Worm (Caenorhabditis elegans): ENCODE data around the gene cht-3.

cht-3 gene

DNA sequence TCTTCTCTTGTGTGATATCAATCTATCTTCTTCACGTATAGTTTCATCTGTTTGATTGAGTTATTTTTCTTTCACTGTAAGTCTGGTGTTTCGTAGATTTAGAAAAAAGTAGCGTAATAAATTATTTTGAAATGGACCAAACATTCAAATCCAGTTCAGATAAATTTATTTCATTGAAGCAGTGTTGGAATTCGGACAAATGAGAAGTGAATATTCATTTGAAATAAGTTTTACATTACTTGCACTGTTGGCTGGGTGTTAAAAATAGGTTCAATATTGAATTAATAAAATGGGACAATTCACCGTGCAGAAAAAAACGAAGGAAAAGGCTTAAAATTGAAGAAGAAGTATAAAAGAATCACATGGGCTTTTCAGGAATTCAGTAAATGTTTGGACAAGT, 24.8 kb upstream of the cht-3 start:
- TF ChIP-seq ceh-34 (tag; optimal IDR thresholded peaks at IDR 0.05), result no peak
- TF ChIP-seq unc-86 (tag; optimal IDR thresholded peaks at IDR 0.05), result no peak
- no peak for TF ChIP-seq lin-11 (tag; optimal IDR thresholded peaks at IDR 0.05)
- no peak for TF ChIP-seq dve-1 (tag; optimal IDR thresholded peaks at IDR 0.05)
- no peak for TF ChIP-seq lim-6 (tag; optimal IDR thresholded peaks at IDR 0.05)
- TF ChIP-seq elt-2 (tag; optimal IDR thresholded peaks at IDR 0.05), result no peak
- TF ChIP-seq syd-9 (tag; optimal IDR thresholded peaks at IDR 0.05), result no peak
- TF ChIP-seq gmeb-2 (tag; optimal IDR thresholded peaks at IDR 0.05), result no peak

DNA sequence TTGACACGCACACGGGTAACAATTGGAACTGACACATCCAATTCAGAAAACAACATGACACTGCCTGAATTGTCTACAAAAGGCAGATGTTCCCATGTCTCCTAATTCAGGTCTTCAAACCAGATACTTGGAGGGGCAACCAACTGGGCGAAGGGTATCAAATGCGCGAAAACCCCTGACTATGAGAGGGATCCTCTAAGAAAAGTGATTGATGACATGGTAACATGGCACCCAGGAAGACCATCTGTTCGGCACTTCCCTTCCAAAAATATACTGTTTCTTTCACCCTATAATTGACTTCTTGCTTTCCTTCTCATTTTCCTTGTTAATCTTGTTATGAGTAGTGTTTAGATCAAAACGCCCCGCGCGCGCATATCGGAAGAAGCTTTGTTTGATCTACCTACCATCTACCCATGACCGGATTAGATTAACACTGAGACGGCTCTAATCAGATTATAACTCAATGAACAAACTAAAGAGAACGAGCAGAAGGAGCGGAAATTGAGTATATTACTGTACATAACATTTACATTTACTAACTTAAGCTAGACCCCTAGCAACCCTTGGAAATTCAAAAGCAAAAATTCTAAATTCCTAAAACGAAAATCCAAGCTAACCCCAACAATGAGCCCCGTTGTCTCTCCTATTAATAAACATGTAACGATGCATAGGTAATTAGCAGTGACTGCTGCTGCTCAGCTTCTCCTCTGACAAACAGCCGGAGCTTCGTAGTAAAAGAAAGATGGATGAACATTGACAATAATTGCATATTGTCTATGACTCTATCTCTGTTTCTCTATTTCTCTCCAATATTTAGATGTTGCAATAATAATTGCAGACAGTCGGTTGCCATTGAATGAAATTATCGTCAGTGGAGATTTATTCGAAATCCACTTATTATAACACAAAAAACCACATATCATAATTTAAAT, 18.7 kb upstream of the cht-3 start:
- TF ChIP-seq ceh-31 (tag; optimal IDR thresholded peaks at IDR 0.05), result peak; percentile 32
- TF ChIP-seq ama-1 (optimal IDR thresholded peaks at IDR 0.05), result no peak
- no peak for TF ChIP-seq unc-3 (GFP tag; conservative IDR thresholded peaks at IDR 0.05)
- no peak for TF ChIP-seq unc-3 (tag; optimal IDR thresholded peaks at IDR 0.05)
- TF ChIP-seq syd-9 (tag; optimal IDR thresholded peaks at IDR 0.05), result no peak
- TF ChIP-seq ceh-22 (tag; optimal IDR thresholded peaks at IDR 0.05), result no peak
- TF ChIP-seq pha-2 (tag; optimal IDR thresholded peaks at IDR 0.05), result peak; percentile 12
- no peak for TF ChIP-seq unc-86 (tag; optimal IDR thresholded peaks at IDR 0.05)
- TF ChIP-seq pax-1 (tag; optimal IDR thresholded peaks at IDR 0.05), result peak; percentile 91
- peak; percentile 67 for TF ChIP-seq unc-55 (GFP tag; optimal IDR thresholded peaks at IDR 0.05)

DNA sequence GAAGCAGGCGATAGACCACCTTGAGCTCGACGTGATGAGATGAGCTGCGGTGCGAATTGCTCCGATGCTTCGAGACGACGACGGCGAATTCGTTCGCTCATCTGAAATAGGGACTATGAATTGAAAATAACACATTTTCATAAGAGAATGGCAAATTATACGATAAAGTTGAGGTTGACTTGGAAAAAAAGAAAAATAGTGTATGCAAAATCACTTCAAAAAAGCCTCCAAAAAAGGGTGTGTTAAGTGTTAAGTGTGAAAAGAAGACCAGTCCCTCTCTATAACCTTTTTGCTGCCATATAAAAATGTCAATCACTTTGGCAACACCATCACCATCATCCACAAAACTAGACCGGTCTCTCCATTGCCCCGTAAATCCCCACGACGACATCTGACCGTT, 16.6 kb upstream of the cht-3 start, which contains the start of gene prkl-1:
Gene prkl-1 (minus strand): TSS at position 101 of the 400 bp plus-strand sequence.
- TF ChIP-seq Y22D7AL.16 (tag; optimal IDR thresholded peaks at IDR 0.05) (no peak), mec-3 (tag; optimal IDR thresholded peaks at IDR 0.05; ENCODE audit: borderline replicate concordance) (no peak), unc-86 (tag; optimal IDR thresholded peaks at IDR 0.05) (no peak), ceh-34 (tag; optimal IDR thresholded peaks at IDR 0.05) (no peak), lim-6 (tag; optimal IDR thresholded peaks at IDR 0.05) (no peak), che-1 (tag; optimal IDR thresholded peaks at IDR 0.05) (no peak), pat-9 (tag; optimal IDR thresholded peaks at IDR 0.05) (no peak)

DNA sequence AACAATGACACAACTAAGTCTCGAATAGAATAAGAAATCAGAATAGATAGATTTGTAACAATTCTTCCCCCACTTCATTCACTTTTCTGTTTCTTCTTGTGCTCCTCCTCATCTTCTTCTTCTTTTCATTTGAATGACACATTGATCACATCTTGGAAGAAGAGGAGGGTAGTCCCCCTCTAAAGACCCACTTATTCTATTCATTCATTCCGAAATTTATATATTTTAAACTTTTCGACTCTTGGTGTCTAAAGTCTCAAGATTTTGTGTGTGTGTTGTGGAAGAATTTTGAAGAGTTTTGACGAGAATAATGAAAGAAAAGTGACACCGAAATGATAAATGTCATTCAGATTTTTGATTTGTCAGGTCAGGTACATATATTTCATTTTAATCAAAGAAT, 12.4 kb upstream of the cht-3 start:
- TF ChIP-seq elt-2 (tag; optimal IDR thresholded peaks at IDR 0.05) (no peak), unc-55 (GFP tag; optimal IDR thresholded peaks at IDR 0.05) (peak; percentile 74), eyg-1 (tag; optimal IDR thresholded peaks at IDR 0.05) (no peak), madf-2 (tag; optimal IDR thresholded peaks at IDR 0.05) (no peak), pros-1 (tag; optimal IDR thresholded peaks at IDR 0.05) (no peak), tbx-7 (tag; optimal IDR thresholded peaks at IDR 0.05) (no peak), nhr-11 (tag; optimal IDR thresholded peaks at IDR 0.05) (no peak), sdc-2 (tag; optimal IDR thresholded peaks at IDR 0.05) (no peak)

DNA sequence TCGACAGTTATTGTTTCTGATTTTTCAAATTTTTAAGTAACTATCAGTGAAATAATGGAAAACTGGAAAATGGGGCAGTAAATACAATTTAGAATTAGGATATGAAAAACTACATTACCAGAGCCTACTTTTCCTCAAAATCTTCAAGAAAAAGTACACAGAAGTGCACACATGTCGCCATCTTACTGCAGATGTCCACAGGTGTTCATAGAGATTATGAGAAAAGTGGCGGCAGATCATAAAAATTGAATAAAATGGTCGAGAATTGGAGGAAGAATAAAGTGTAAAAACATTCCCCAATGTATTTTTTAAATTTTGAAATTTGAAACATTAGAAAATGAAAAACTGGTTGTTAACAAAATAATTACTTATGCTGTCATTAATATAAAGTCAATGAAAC, 5.5 kb upstream of the cht-3 start:
- TF ChIP-seq nhr-232 (tag; optimal IDR thresholded peaks at IDR 0.05), result no peak
- no peak for TF ChIP-seq syd-9 (tag; optimal IDR thresholded peaks at IDR 0.05)
- no peak for TF ChIP-seq ceh-48 (tag; optimal IDR thresholded peaks at IDR 0.05)
- no peak for TF ChIP-seq elt-4 (tag; optimal IDR thresholded peaks at IDR 0.05)
- TF ChIP-seq ceh-18 (tag; optimal IDR thresholded peaks at IDR 0.05), result no peak
- TF ChIP-seq C08G9.2 (tag; optimal IDR thresholded peaks at IDR 0.05), result no peak
- TF ChIP-seq ceh-34 (tag; optimal IDR thresholded peaks at IDR 0.05), result no peak
- no peak for TF ChIP-seq ttx-3 (tag; optimal IDR thresholded peaks at IDR 0.05)
- TF ChIP-seq rnt-1 (tag; optimal IDR thresholded peaks at IDR 0.05), result no peak
- no peak for TF ChIP-seq eyg-1 (tag; optimal IDR thresholded peaks at IDR 0.05)
- TF ChIP-seq ama-1 (optimal IDR thresholded peaks at IDR 0.05), result no peak

Data from whole organism, late embryonic.